Fruit fly (Drosophila melanogaster): ENCODE measurements around the gene CG12991.
A peak's percentile ranks its signal among the peaks of the same experiment; 100 is the strongest.

CG12991 gene

DNA sequence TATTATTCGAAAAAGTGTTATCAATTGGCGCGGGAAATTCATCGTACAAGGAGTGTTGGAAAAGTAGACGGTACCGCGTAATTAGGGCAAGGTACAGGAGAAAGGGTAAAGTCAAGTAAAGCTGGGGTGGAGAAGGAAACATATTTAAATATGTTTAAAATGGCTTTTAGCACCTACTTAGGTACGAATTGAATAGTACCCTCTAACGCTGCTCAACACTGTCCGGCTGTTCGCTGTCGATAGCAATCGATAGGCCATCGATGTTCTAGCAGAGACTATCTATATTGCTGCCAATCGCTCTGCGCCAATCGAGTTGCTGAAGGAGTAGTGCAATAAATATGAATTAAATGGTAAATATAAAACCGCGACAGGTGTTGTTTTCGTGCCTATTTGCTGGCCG, 19.7 kb downstream of the CG12991 start, which contains the start of gene X11L (continued):
- TF ChIP-seq CG11723 (GFP tag; optimal IDR thresholded peaks at IDR 0.05) (no peak), CG17829 (tag; optimal IDR thresholded peaks at IDR 0.05) (peak; percentile 62), CG1602 (GFP tag; optimal IDR thresholded peaks at IDR 0.05) (peak; percentile 55), CG12391 (tag; optimal IDR thresholded peaks at IDR 0.05) (peak; percentile 65), Sin3A (optimal IDR thresholded peaks at IDR 0.05) (peak; percentile 65), CG11560 (tag; IDR thresholded peaks at IDR 0.05) (peak; percentile 74; the same call in 2 of the 3 replicates), corto (GFP tag; optimal IDR thresholded peaks at IDR 0.05) (peak; percentile 22), CoRest (tag; optimal IDR thresholded peaks at IDR 0.05) (peak; percentile 54), repo (GFP tag; optimal IDR thresholded peaks at IDR 0.05) (peak; percentile 54), CG30431 (GFP tag; optimal IDR thresholded peaks at IDR 0.05) (peak; percentile 34), NC2α (GFP tag; optimal IDR thresholded peaks at IDR 0.05) (no peak), ERR (GFP tag; optimal IDR thresholded peaks at IDR 0.05) (peak; percentile 72), CG3407 (GFP tag; optimal IDR thresholded peaks at IDR 0.05) (no peak), CG12219 (GFP tag; optimal IDR thresholded peaks at IDR 0.05) (no peak), cad (GFP tag; optimal IDR thresholded peaks at IDR 0.05) (no peak), CG7963 (GFP tag; IDR thresholded peaks at IDR 0.05; ENCODE audit: partially characterized antibody) (peak; percentile 77; the same call in 2 of the 3 replicates), Sox102F (GFP tag; optimal IDR thresholded peaks at IDR 0.05) (no peak), CG15514 (GFP tag; optimal IDR thresholded peaks at IDR 0.05) (peak; percentile 78), CG3163 (GFP tag; optimal IDR thresholded peaks at IDR 0.05) (peak; percentile 56), CG14050 (GFP tag; IDR thresholded peaks at IDR 0.05) (peak; percentile 48; the same call in 2 of the 3 replicates), CTCF (GFP tag; optimal IDR thresholded peaks at IDR 0.05) (peak; percentile 18), CG16815 (GFP tag; optimal IDR thresholded peaks at IDR 0.05) (peak; percentile 46), CG9215 (GFP tag; IDR thresholded peaks at IDR 0.05) (peak; percentile 40; the same call in 1 of the 2 replicates), hth (optimal IDR thresholded peaks at IDR 0.05) (no peak), CrebB (tag; optimal IDR thresholded peaks at IDR 0.05) (peak; percentile 44), CG33213 (GFP tag; optimal IDR thresholded peaks at IDR 0.05) (peak; percentile 76), CG17568 (GFP tag; optimal IDR thresholded peaks at IDR 0.05) (no peak), klu (GFP tag; IDR thresholded peaks at IDR 0.05) (0 out of 2 replicates have a peak, but pooled peaks have one; percentile 8), CG13296 (GFP tag; optimal IDR thresholded peaks at IDR 0.05) (no peak), Abd-B (GFP tag; optimal IDR thresholded peaks at IDR 0.05) (no peak), CG10654 (GFP tag; optimal IDR thresholded peaks at IDR 0.05) (peak; percentile 63), lola (GFP tag; optimal IDR thresholded peaks at IDR 0.05) (peak in 1 of 3 experiments; percentile 27), CG18262 (tag; optimal IDR thresholded peaks at IDR 0.05) (peak; percentile 50), CG12659 (GFP tag; optimal IDR thresholded peaks at IDR 0.05) (peak; percentile 76), CG13424 (tag; optimal IDR thresholded peaks at IDR 0.05) (peak; percentile 34), Dfd (GFP tag; optimal IDR thresholded peaks at IDR 0.05) (no peak), sob (GFP tag; IDR thresholded peaks at IDR 0.05) (peak; percentile 87), ATbp (GFP tag; optimal IDR thresholded peaks at IDR 0.05) (peak; percentile 52), B-H1 (GFP tag; IDR thresholded peaks at IDR 0.05) (peak; percentile 27; the same call in 2 of the 3 replicates), CG18011 (GFP tag; optimal IDR thresholded peaks at IDR 0.05) (peak; percentile 66), YL-1 (GFP tag; optimal IDR thresholded peaks at IDR 0.05) (peak; percentile 70), chm (GFP tag; IDR thresholded peaks at IDR 0.05) (no peak), lov (optimal IDR thresholded peaks at IDR 0.05) (no peak), lov (GFP tag; IDR thresholded peaks at IDR 0.05) (no peak), CG2202 (tag; optimal IDR thresholded peaks at IDR 0.05) (peak; percentile 30), gcm2 (GFP tag; optimal IDR thresholded peaks at IDR 0.05) (peak; percentile 65), CG7271 (tag; optimal IDR thresholded peaks at IDR 0.05) (no peak)

Measured in whole organism, embryonic.